Worm (Caenorhabditis elegans) whole organism, L1 larva: Measurements from ENCODE around the gene eif-3.G.

ENCODE experiments used
- alr-1 ChIP-seq: fragments of 200-800 bp; sonication (Bioruptor generic); optimal IDR thresholded peaks from 2 replicates; lab custom pipeline; 2018; ENCODE audit warnings: borderline replicate concordance, mild to moderate bottlenecking, missing genetic modification characterization, missing compliant biosample characterization
- ceh-8 ChIP-seq: fragments of 200-800 bp; sonication (Bioruptor generic); optimal IDR thresholded peaks from 2 replicates; lab custom pipeline; 2018; ENCODE audit warnings: mild to moderate bottlenecking, missing genetic modification characterization, moderate library complexity, missing compliant biosample characterization
- egl-13 ChIP-seq: sonication (generic microtip); optimal IDR thresholded peaks from 2 replicates; lab custom pipeline; 2016; ENCODE audit warnings: missing genotype, missing genetic modification reagents, missing genetic modification characterization, missing compliant biosample characterization
- elt-3 ChIP-seq, 6 experiments: fragments of 150-350 bp in 1 of 6; sonication (generic microtip); optimal IDR thresholded peaks; 2 replicates each; lab custom pipeline; 2017 to 2018; ENCODE audit warnings: missing biosample characterization in 6 of 6, missing genetic modification characterization in 6 of 6, inconsistent platforms in 1 of 6
- hlh-4 ChIP-seq: sonication (generic microtip); optimal IDR thresholded peaks from 2 replicates; lab custom pipeline; 2016; ENCODE audit warnings: mild to moderate bottlenecking, missing genetic modification characterization, missing compliant biosample characterization
- jun-1 ChIP-seq: fragments of 150-350 bp; optimal IDR thresholded peaks from 2 replicates; lab custom pipeline; 2014; ENCODE audit warnings: missing biosample characterization, missing genetic modification reagents, missing genetic modification characterization
- lir-3 ChIP-seq: sonication (generic microtip); optimal IDR thresholded peaks from 2 replicates; lab custom pipeline; 2016; ENCODE audit warnings: mild to moderate bottlenecking, missing genetic modification characterization, moderate library complexity, missing compliant biosample characterization; ENCODE audit not compliant: poor library complexity
- nhr-11 ChIP-seq: fragments of 150-350 bp; optimal IDR thresholded peaks from 2 replicates; lab custom pipeline; 2014; ENCODE audit warnings: missing biosample characterization, missing genetic modification characterization
- nhr-237 ChIP-seq: fragments of 150-350 bp; optimal IDR thresholded peaks from 2 replicates; lab custom pipeline; 2014; ENCODE audit warnings: missing biosample characterization, missing genetic modification characterization
- nhr-76 ChIP-seq: sonication (generic microtip); optimal IDR thresholded peaks from 2 replicates; lab custom pipeline; 2017; ENCODE audit warnings: missing biosample characterization, missing genetic modification characterization
- nhr-84 ChIP-seq: sonication (generic microtip); optimal IDR thresholded peaks from 2 replicates; lab custom pipeline; 2017; ENCODE audit warnings: missing biosample characterization, missing genetic modification characterization
- snu-23 ChIP-seq: sonication (generic microtip); optimal IDR thresholded peaks from 2 replicates; lab custom pipeline; 2016; ENCODE audit warnings: missing genetic modification characterization, missing compliant biosample characterization
- zag-1 ChIP-seq: fragments of 150-350 bp; optimal IDR thresholded peaks from 2 replicates; lab custom pipeline; 2014; ENCODE audit warnings: missing biosample characterization, missing genetic modification characterization
- ztf-4 ChIP-seq: fragments of 150-350 bp; optimal IDR thresholded peaks from 2 replicates; lab custom pipeline; 2014; ENCODE audit warnings: missing biosample characterization, missing genetic modification characterization

ce11 chrII:8444007-8444406, 1.4 kb downstream of the eif-3.G start, which contains the start of gene evl-20:
- TF ChIP-seq lir-3 (tag; lab: Kevin White, UChicago) (no peak), nhr-11 (tag; lab: Kevin White, UChicago) (no peak), zag-1 (tag; lab: Kevin White, UChicago) (no peak), alr-1 (tag; lab: Kevin White, UChicago) (no peak), nhr-84 (tag; lab: Kevin White, UChicago) (no peak), ceh-8 (GFP tag; lab: Kevin White, UChicago) (no peak), ztf-4 (no peak), hlh-4 (tag; lab: Kevin White, UChicago) (no peak), nhr-76 (tag; lab: Kevin White, UChicago) (no peak), nhr-237 (tag; lab: Kevin White, UChicago) (no peak), snu-23 (no peak), egl-13 (tag; lab: Kevin White, UChicago) (no peak), jun-1 (tag; lab: Kevin White, UChicago) (no peak), elt-3 (tag; optimal IDR thresholded peaks at IDR 0.05; lab: Kevin White, UChicago) (no peak)
